Worm (Caenorhabditis elegans) whole organism, mixed stage, embryonic: Measurements from ENCODE around the gene C30G4.4.
A peak's percentile ranks its signal among the peaks of the same experiment; 100 is the strongest.

ENCODE experiments used
- M03D4.4 ChIP-seq: sonication (generic microtip); optimal IDR thresholded peaks from 2 replicates; lab custom pipeline; 2017; ENCODE audit warnings: mild to moderate bottlenecking, missing genetic modification characterization, missing compliant biosample characterization
- bed-3 ChIP-seq: fragments of 200-800 bp; sonication (Bioruptor generic); optimal IDR thresholded peaks from 3 replicates; lab custom pipeline; 2018; ENCODE audit warnings: mild to moderate bottlenecking, missing genetic modification characterization, moderate library complexity, missing compliant biosample characterization
- blmp-1 ChIP-seq: fragments of 150-350 bp; optimal IDR thresholded peaks from 2 replicates; lab custom pipeline; 2014; ENCODE audit warnings: missing biosample characterization, missing genetic modification characterization
- ceh-39 ChIP-seq: fragments of 150-350 bp; optimal IDR thresholded peaks from 2 replicates; lab custom pipeline; 2014; ENCODE audit warnings: missing biosample characterization, missing genetic modification characterization
- ceh-43 ChIP-seq: fragments of 200-800 bp; sonication (Bioruptor generic); optimal IDR thresholded peaks from 2 replicates; lab custom pipeline; 2018; ENCODE audit warnings: mild to moderate bottlenecking, missing genetic modification characterization, moderate library complexity, missing compliant biosample characterization
- ceh-83 ChIP-seq: fragments of 200-800 bp; sonication (Bioruptor generic); optimal IDR thresholded peaks from 2 replicates; lab custom pipeline; 2018; ENCODE audit warnings: mild to moderate bottlenecking, missing genetic modification characterization, missing compliant biosample characterization
- ces-1 ChIP-seq: fragments of 150-350 bp; optimal IDR thresholded peaks from 2 replicates; lab custom pipeline; 2014; ENCODE audit warnings: missing biosample characterization, missing genetic modification reagents, missing genetic modification characterization
- cnd-1 ChIP-seq: fragments of 200-800 bp; sonication (Bioruptor generic); optimal IDR thresholded peaks from 2 replicates; lab custom pipeline; 2018; ENCODE audit warnings: mild to moderate bottlenecking, missing genetic modification characterization, missing compliant biosample characterization
- drap-1 ChIP-seq: fragments of 200-800 bp; sonication (Bioruptor generic); optimal IDR thresholded peaks from 3 replicates; lab custom pipeline; 2018; ENCODE audit warnings: mild to moderate bottlenecking, missing genetic modification characterization, missing compliant biosample characterization
- elt-1 ChIP-seq: sonication (generic microtip); optimal IDR thresholded peaks from 2 replicates; lab custom pipeline; 2017; ENCODE audit warnings: missing genetic modification characterization, mild to moderate bottlenecking, missing compliant biosample characterization, antibody characterized with exemption, moderate library complexity, borderline replicate concordance; ENCODE audit not compliant: insufficient read depth
- elt-3 ChIP-seq: fragments of 150-350 bp; optimal IDR thresholded peaks from 2 replicates; lab custom pipeline; 2014; ENCODE audit warnings: missing biosample characterization, missing genetic modification characterization
- flh-1 ChIP-seq: fragments of 200-800 bp; sonication (Bioruptor generic); optimal IDR thresholded peaks from 2 replicates; lab custom pipeline; 2018; ENCODE audit warnings: mild to moderate bottlenecking, missing genetic modification characterization, moderate library complexity, missing compliant biosample characterization
- ham-2 ChIP-seq: fragments of 200-800 bp; sonication (Bioruptor generic); optimal IDR thresholded peaks from 2 replicates; lab custom pipeline; 2018; ENCODE audit warnings: mild to moderate bottlenecking, missing genetic modification characterization, missing compliant biosample characterization
- hlh-1 ChIP-seq: fragments of 150-350 bp; optimal IDR thresholded peaks from 2 replicates; lab custom pipeline; 2014; ENCODE audit warnings: missing biosample characterization, missing genetic modification reagents, missing genetic modification characterization
- lin-13 ChIP-seq: fragments of 150-350 bp; optimal IDR thresholded peaks from 2 replicates; lab custom pipeline; 2014; ENCODE audit warnings: missing biosample characterization, missing genetic modification characterization
- lin-32 ChIP-seq: fragments of 200-800 bp; sonication (Bioruptor generic); optimal IDR thresholded peaks from 2 replicates; lab custom pipeline; 2018; ENCODE audit warnings: mild to moderate bottlenecking, missing genetic modification characterization, missing compliant biosample characterization
- lsy-2 ChIP-seq: fragments of 150-350 bp; optimal IDR thresholded peaks from 2 replicates; lab custom pipeline; 2014; ENCODE audit warnings: missing biosample characterization, missing genetic modification characterization
- mab-5 ChIP-seq: fragments of 150-350 bp; optimal IDR thresholded peaks from 2 replicates; lab custom pipeline; 2014; ENCODE audit warnings: missing biosample characterization, missing genetic modification characterization
- mep-1 ChIP-seq: fragments of 150-350 bp; optimal IDR thresholded peaks from 2 replicates; lab custom pipeline; 2017; ENCODE audit warnings: missing biosample characterization, missing genetic modification reagents, missing genetic modification characterization, inconsistent platforms
- mls-2 ChIP-seq: sonication (generic microtip); optimal IDR thresholded peaks from 2 replicates; lab custom pipeline; 2016; ENCODE audit warnings: mild to moderate bottlenecking, missing genetic modification characterization, moderate library complexity, missing compliant biosample characterization
- nhr-12 ChIP-seq: fragments of 150-350 bp; optimal IDR thresholded peaks from 2 replicates; lab custom pipeline; 2014; ENCODE audit warnings: missing biosample characterization, missing genetic modification characterization
- nhr-2 ChIP-seq: fragments of 150-350 bp; optimal IDR thresholded peaks from 2 replicates; lab custom pipeline; 2014; ENCODE audit warnings: missing biosample characterization, missing genetic modification characterization
- nhr-237 ChIP-seq: fragments of 150-350 bp; optimal IDR thresholded peaks from 2 replicates; lab custom pipeline; 2014; ENCODE audit warnings: missing biosample characterization, missing genetic modification characterization
- nhr-28 ChIP-seq: fragments of 150-350 bp; optimal IDR thresholded peaks from 2 replicates; lab custom pipeline; 2014; ENCODE audit warnings: missing biosample characterization, missing genetic modification characterization
- nhr-76 ChIP-seq: sonication (generic microtip); optimal IDR thresholded peaks from 2 replicates; lab custom pipeline; 2017; ENCODE audit warnings: missing biosample characterization, missing genetic modification characterization
- pha-4 ChIP-seq: fragments of 150-350 bp; optimal IDR thresholded peaks from 2 replicates; lab custom pipeline; 2018; ENCODE audit warnings: missing biosample characterization, missing genetic modification reagents, missing genetic modification characterization
- sem-2 ChIP-seq: fragments of 200-800 bp; sonication (Bioruptor generic); optimal IDR thresholded peaks from 2 replicates; lab custom pipeline; 2018; ENCODE audit warnings: mild to moderate bottlenecking, missing genetic modification characterization, missing compliant biosample characterization
- snpc-4 ChIP-seq: fragments of 150-350 bp; optimal IDR thresholded peaks from 2 replicates; lab custom pipeline; 2014; ENCODE audit warnings: missing biosample characterization, missing genetic modification characterization
- sptf-1 ChIP-seq: sonication (generic microtip); optimal IDR thresholded peaks from 2 replicates; lab custom pipeline; 2017; ENCODE audit warnings: mild to moderate bottlenecking, missing genetic modification characterization, moderate library complexity, missing compliant biosample characterization
- tbx-8 ChIP-seq: fragments of 200-800 bp; sonication (Bioruptor generic); optimal IDR thresholded peaks from 2 replicates; lab custom pipeline; 2018; ENCODE audit warnings: mild to moderate bottlenecking, missing genetic modification characterization, moderate library complexity, missing compliant biosample characterization
- unc-120 ChIP-seq: sonication (generic microtip); optimal IDR thresholded peaks from 2 replicates; lab custom pipeline; 2017; ENCODE audit warnings: missing genetic modification characterization, missing compliant biosample characterization; ENCODE audit not compliant: poor library complexity, severe bottlenecking
- unc-39 ChIP-seq: fragments of 150-350 bp; optimal IDR thresholded peaks from 2 replicates; lab custom pipeline; 2014; ENCODE audit warnings: missing biosample characterization, missing genetic modification characterization
- unc-62 ChIP-seq: fragments of 150-350 bp; optimal IDR thresholded peaks from 2 replicates; lab custom pipeline; 2014; ENCODE audit warnings: missing biosample characterization, missing genetic modification reagents, missing genetic modification characterization
- zip-8 ChIP-seq: fragments of 150-350 bp; optimal IDR thresholded peaks from 2 replicates; lab custom pipeline; 2014; ENCODE audit warnings: missing biosample characterization, missing genetic modification characterization
- ztf-11 ChIP-seq: fragments of 150-350 bp; optimal IDR thresholded peaks from 2 replicates; lab custom pipeline; 2014; ENCODE audit warnings: missing biosample characterization, missing genetic modification characterization

Gene C30G4.4

ce11 chrX:17034773-17035172 is 37.2 kb downstream of the C30G4.4 start:
- TF ChIP-seq pha-4 (tag; lab: Kevin White, UChicago) (no peak), nhr-12 (tag; lab: Kevin White, UChicago) (no peak), mls-2 (tag; lab: Kevin White, UChicago) (no peak), elt-1 (tag; lab: Kevin White, UChicago) (no peak), ceh-83 (GFP tag; lab: Kevin White, UChicago) (no peak), ceh-43 (no peak), elt-3 (tag; lab: Kevin White, UChicago) (no peak), sptf-1 (tag; lab: Kevin White, UChicago) (no peak), flh-1 (GFP tag; lab: Kevin White, UChicago) (no peak), zip-8 (tag; lab: Kevin White, UChicago) (no peak), bed-3 (GFP tag; lab: Kevin White, UChicago) (no peak), unc-120 (tag; lab: Kevin White, UChicago) (no peak), lsy-2 (tag; lab: Kevin White, UChicago) (no peak), unc-62 (GFP tag; lab: Kevin White, UChicago) (no peak), snpc-4 (tag; lab: Kevin White, UChicago) (no peak), lin-32 (GFP tag; lab: Kevin White, UChicago) (no peak)

ce11 chrX:17034193-17034592 is 37.8 kb downstream of the C30G4.4 start:
- peak; percentile 37 for TF ChIP-seq ces-1 (GFP tag; lab: Kevin White, UChicago)
- TF ChIP-seq sem-2 (GFP tag; lab: Kevin White, UChicago) = no peak
- TF ChIP-seq elt-3 (tag; lab: Kevin White, UChicago) = no peak

- TF ChIP-seq ham-2 (GFP tag; lab: Kevin White, UChicago) (peak; percentile 62), lsy-2 (tag; lab: Kevin White, UChicago) (no peak), hlh-1 (peak; percentile 56), nhr-76 (tag; lab: Kevin White, UChicago) (no peak), mep-1 (tag; lab: Kevin White, UChicago) (peak; percentile 53), lin-13 (tag; lab: Kevin White, UChicago) (peak; percentile 57), nhr-12 (tag; lab: Kevin White, UChicago) (no peak), M03D4.4 (peak; percentile 55), elt-1 (tag; lab: Kevin White, UChicago) (no peak), ces-1 (GFP tag; lab: Kevin White, UChicago) (peak; percentile 27), ztf-11 (tag; lab: Kevin White, UChicago) (peak; percentile 71), ceh-83 (GFP tag; lab: Kevin White, UChicago) (no peak), sem-2 (GFP tag; lab: Kevin White, UChicago) (peak; percentile 25), lin-32 (GFP tag; lab: Kevin White, UChicago) (no peak), elt-3 (tag; lab: Kevin White, UChicago) (no peak), nhr-2 (tag; lab: Kevin White, UChicago) (peak; percentile 25), mls-2 (tag; lab: Kevin White, UChicago) (peak; percentile 70), flh-1 (GFP tag; lab: Kevin White, UChicago) (peak; percentile 35), tbx-8 (GFP tag; lab: Kevin White, UChicago) (no peak), zip-8 (tag; lab: Kevin White, UChicago) (no peak), ceh-43 (peak; percentile 65), nhr-237 (tag; lab: Kevin White, UChicago) (no peak), mab-5 (tag; lab: Kevin White, UChicago) (no peak), pha-4 (tag; lab: Kevin White, UChicago) (peak; percentile 59), unc-120 (tag; lab: Kevin White, UChicago) (peak; percentile 73), nhr-28 (tag; lab: Kevin White, UChicago) (no peak), snpc-4 (tag; lab: Kevin White, UChicago) (no peak), ceh-39 (tag; lab: Kevin White, UChicago) (no peak), blmp-1 (tag; lab: Kevin White, UChicago) (peak; percentile 41), sptf-1 (tag; lab: Kevin White, UChicago) (peak; percentile 82), unc-62 (GFP tag; lab: Kevin White, UChicago) (peak; percentile 59), drap-1 (peak; percentile 79), bed-3 (GFP tag; lab: Kevin White, UChicago) (no peak), cnd-1 (peak; percentile 49), unc-39 (tag; lab: Kevin White, UChicago) (no peak)
These were observed 41.6 kb downstream of the C30G4.4 start, which contains the start of gene ptrn-1 for ce11 chrX:17030169-17030914. Gene ptrn-1 (minus strand): TSS chrX:17030219.
